Worm (Caenorhabditis elegans): ENCODE data around the gene imp-2.

- no peak for TF ChIP-seq T22C8.4 (GFP tag; IDR thresholded peaks at IDR 0.05)
- no peak for TF ChIP-seq tab-1 (GFP tag; IDR thresholded peaks at IDR 0.05)
- no peak for TF ChIP-seq klf-2 (GFP tag; conservative IDR thresholded peaks at IDR 0.05)
- TF ChIP-seq flt-1 (GFP tag; IDR thresholded peaks at IDR 0.05) = no peak
- TF ChIP-seq ztf-23 (GFP tag; IDR thresholded peaks at IDR 0.05) = no peak
- TF ChIP-seq ztf-29 (GFP tag; IDR thresholded peaks at IDR 0.05) = no peak
- no peak for TF ChIP-seq med-1 (GFP tag; optimal IDR thresholded peaks at IDR 0.05; ENCODE audit: insufficient read depth)
- TF ChIP-seq cog-1 (tag; optimal IDR thresholded peaks at IDR 0.05) = no peak
Measured at ce11 chrIV:11094974-11095373, 23.7 kb downstream of the imp-2 start, which contains the start of gene M7.8.
